Worm (Caenorhabditis elegans) whole organism, young adult: Measurements from ENCODE around the gene Y116F11A.6.

ENCODE experiments used
- C06A6.2 ChIP-seq: fragments of 200-800 bp; sonication (Bioruptor generic); conservative IDR thresholded peaks from 2 replicates; pipeline ENCODE4 v1.3.6; 2022; ENCODE audit warnings: missing genetic modification characterization, missing compliant biosample characterization
- C17E4.6 ChIP-seq: fragments of 200-800 bp; sonication (Bioruptor generic); IDR thresholded peaks from 2 replicates; pipeline ENCODE4 v1.3.6; 2022; ENCODE audit warnings: missing genetic modification reagents, missing genetic modification characterization, missing compliant biosample characterization
- F10E7.11 ChIP-seq: sonication (generic microtip); optimal IDR thresholded peaks from 2 replicates; lab custom pipeline; 2017; ENCODE audit warnings: mild to moderate bottlenecking, missing genetic modification characterization, moderate library complexity, missing compliant biosample characterization
- F33H1.4 ChIP-seq: fragments of 200-800 bp; sonication (Bioruptor generic); IDR thresholded peaks from 2 replicates; pipeline ENCODE4 v1.3.6; 2022; ENCODE audit warnings: missing genetic modification reagents, missing genetic modification characterization, missing compliant biosample characterization
- K12H6.12 ChIP-seq: fragments of 200-800 bp; sonication (Bioruptor generic); optimal IDR thresholded peaks from 2 replicates; lab custom pipeline; 2018; ENCODE audit warnings: mild to moderate bottlenecking, missing genetic modification characterization, missing compliant biosample characterization
- Y56A3A.18 ChIP-seq: fragments of 200-800 bp; sonication (Bioruptor generic); IDR thresholded peaks from 2 replicates; pipeline ENCODE4 v1.3.6; 2022; ENCODE audit warnings: missing genetic modification reagents, missing genetic modification characterization, missing compliant biosample characterization
- ccch-3 ChIP-seq: fragments of 200-800 bp; sonication (Bioruptor generic); optimal IDR thresholded peaks from 2 replicates; lab custom pipeline; 2018; ENCODE audit warnings: mild to moderate bottlenecking, missing genetic modification characterization, missing compliant biosample characterization
- chd-7 ChIP-seq: sonication (generic microtip); optimal IDR thresholded peaks from 2 replicates; lab custom pipeline; 2016; ENCODE audit warnings: mild to moderate bottlenecking, missing genetic modification characterization, moderate library complexity, missing compliant biosample characterization
- dox-1 ChIP-seq: fragments of 200-800 bp; sonication (Bioruptor generic); IDR thresholded peaks from 2 replicates; pipeline ENCODE4 v1.3.6; 2022; ENCODE audit warnings: missing genetic modification reagents, missing genetic modification characterization, missing compliant biosample characterization
- efl-1 ChIP-seq: fragments of 150-350 bp; optimal IDR thresholded peaks from 2 replicates; lab custom pipeline; 2014; ENCODE audit warnings: missing biosample characterization, missing genetic modification reagents, missing genetic modification characterization
- egrh-3 ChIP-seq: fragments of 200-800 bp; sonication (Bioruptor generic); IDR thresholded peaks from 2 replicates; pipeline ENCODE4 v1.3.6; 2022; ENCODE audit warnings: missing genetic modification reagents, missing genetic modification characterization, missing compliant biosample characterization
- ekl-4 ChIP-seq: fragments of 200-800 bp; sonication (Bioruptor generic); IDR thresholded peaks from 2 replicates; pipeline ENCODE4 v1.3.6; 2022; ENCODE audit warnings: missing genetic modification reagents, missing genetic modification characterization, missing compliant biosample characterization
- fkh-3 ChIP-seq: sonication (generic microtip); optimal IDR thresholded peaks from 2 replicates; lab custom pipeline; 2016; ENCODE audit warnings: mild to moderate bottlenecking, missing genetic modification characterization, missing compliant biosample characterization
- hmg-20 ChIP-seq: fragments of 200-800 bp; sonication (Bioruptor generic); IDR thresholded peaks from 2 replicates; pipeline ENCODE4 v1.3.6; 2022; ENCODE audit warnings: missing genetic modification reagents, missing genetic modification characterization, missing compliant biosample characterization
- let-526 ChIP-seq: fragments of 200-800 bp; sonication (Bioruptor generic); IDR thresholded peaks from 2 replicates; pipeline ENCODE4 v1.3.6; 2022; ENCODE audit warnings: missing genetic modification reagents, missing genetic modification characterization, missing compliant biosample characterization
- let-607 ChIP-seq, 2 experiments: fragments of 200-800 bp in 1 of 2; sonication (Bioruptor generic) in 1 of 2; sonication (generic microtip) in 1 of 2; optimal IDR thresholded peaks; 2 replicates each; lab custom pipeline; 2016 to 2018; ENCODE audit warnings: mild to moderate bottlenecking in 2 of 2, missing compliant biosample characterization in 2 of 2, missing genetic modification characterization in 2 of 2, moderate library complexity in 2 of 2, missing genotype in 1 of 2
- mxl-1 ChIP-seq: sonication (generic microtip); optimal IDR thresholded peaks from 2 replicates; lab custom pipeline; 2016; ENCODE audit warnings: missing genetic modification characterization, missing compliant biosample characterization
- nhr-120 ChIP-seq: fragments of 200-800 bp; sonication (Bioruptor generic); IDR thresholded peaks from 2 replicates; pipeline ENCODE4 v1.3.6; 2022; ENCODE audit warnings: missing genetic modification characterization, missing compliant biosample characterization
- nhr-80 ChIP-seq: sonication (generic microtip); optimal IDR thresholded peaks from 2 replicates; lab custom pipeline; 2016; ENCODE audit warnings: missing genetic modification characterization, missing compliant biosample characterization
- rec-8 ChIP-seq, 2 experiments: sonication (generic microtip); optimal IDR thresholded peaks; 2 replicates each; lab custom pipeline; 2016; ENCODE audit warnings: mild to moderate bottlenecking in 2 of 2, missing genetic modification characterization in 2 of 2, missing genetic modification reagents in 2 of 2, missing genotype in 2 of 2, missing biosample characterization in 1 of 2, missing compliant biosample characterization in 1 of 2, moderate library complexity in 1 of 2
- sdz-38 ChIP-seq: sonication (generic microtip); optimal IDR thresholded peaks from 2 replicates; lab custom pipeline; 2016; ENCODE audit warnings: missing genotype, missing genetic modification characterization, missing compliant biosample characterization
- sea-2 ChIP-seq: fragments of 200-800 bp; sonication (Bioruptor generic); IDR thresholded peaks from 2 replicates; pipeline ENCODE4 v1.3.6; 2022; ENCODE audit warnings: missing genetic modification characterization, missing compliant biosample characterization
- snpc-1.3 ChIP-seq: sonication (generic microtip); optimal IDR thresholded peaks from 2 replicates; lab custom pipeline; 2017; ENCODE audit warnings: missing genetic modification characterization, mild to moderate bottlenecking, missing compliant biosample characterization, antibody characterized with exemption, moderate library complexity, missing genotype, missing genetic modification reagents; ENCODE audit not compliant: insufficient read depth
- tbp1 ChIP-seq: fragments of 200-800 bp; sonication (Bioruptor generic); optimal IDR thresholded peaks from 2 replicates; lab custom pipeline; 2018; ENCODE audit warnings: mild to moderate bottlenecking, missing genetic modification characterization, missing compliant biosample characterization
- xnd-1 ChIP-seq: sonication (generic microtip); optimal IDR thresholded peaks from 2 replicates; lab custom pipeline; 2016; ENCODE audit warnings: missing genotype, missing genetic modification reagents, missing genetic modification characterization, missing compliant biosample characterization
- zfh-2 ChIP-seq: fragments of 200-800 bp; sonication (Bioruptor generic); conservative IDR thresholded peaks from 2 replicates; pipeline ENCODE4 v1.3.6; 2022; ENCODE audit warnings: missing genetic modification reagents, missing genetic modification characterization, missing compliant biosample characterization
- zim-3 ChIP-seq: sonication (generic microtip); optimal IDR thresholded peaks from 2 replicates; lab custom pipeline; 2017; ENCODE audit warnings: mild to moderate bottlenecking, missing genetic modification characterization, moderate library complexity, missing compliant biosample characterization
- ztf-18 ChIP-seq: sonication (generic microtip); optimal IDR thresholded peaks from 2 replicates; lab custom pipeline; 2016; ENCODE audit warnings: missing genotype, mild to moderate bottlenecking, missing genetic modification characterization, missing compliant biosample characterization
- ztf-22 ChIP-seq: fragments of 200-800 bp; sonication (Bioruptor generic); optimal IDR thresholded peaks from 2 replicates; lab custom pipeline; 2018; ENCODE audit warnings: mild to moderate bottlenecking, missing genetic modification characterization, moderate library complexity, missing compliant biosample characterization
- ztf-26 ChIP-seq: sonication (generic microtip); optimal IDR thresholded peaks from 2 replicates; lab custom pipeline; 2017; ENCODE audit warnings: missing genetic modification characterization, missing compliant biosample characterization
- ztf-6 ChIP-seq: fragments of 200-800 bp; sonication (Bioruptor generic); IDR thresholded peaks from 2 replicates; pipeline ENCODE4 v1.3.6; 2022; ENCODE audit warnings: missing genetic modification reagents, missing genetic modification characterization, missing compliant biosample characterization

Gene Y116F11A.6

ce11 chrV:19745852-19746251, 26.5 kb downstream of the Y116F11A.6 start, which contains the start of gene W04E12.5 (continued):
- TF ChIP-seq C06A6.2 (GFP tag; lab: Robert Waterston, UW) (no peak), sdz-38 (no peak), fkh-3 (tag; lab: Kevin White, UChicago) (no peak), zim-3 (tag; lab: Kevin White, UChicago) (no peak), ztf-18 (tag; lab: Kevin White, UChicago) (no peak), let-526 (no peak), nhr-120 (no peak), sea-2 (GFP tag; lab: Robert Waterston, UW) (no peak), K12H6.12 (no peak)

DNA sequence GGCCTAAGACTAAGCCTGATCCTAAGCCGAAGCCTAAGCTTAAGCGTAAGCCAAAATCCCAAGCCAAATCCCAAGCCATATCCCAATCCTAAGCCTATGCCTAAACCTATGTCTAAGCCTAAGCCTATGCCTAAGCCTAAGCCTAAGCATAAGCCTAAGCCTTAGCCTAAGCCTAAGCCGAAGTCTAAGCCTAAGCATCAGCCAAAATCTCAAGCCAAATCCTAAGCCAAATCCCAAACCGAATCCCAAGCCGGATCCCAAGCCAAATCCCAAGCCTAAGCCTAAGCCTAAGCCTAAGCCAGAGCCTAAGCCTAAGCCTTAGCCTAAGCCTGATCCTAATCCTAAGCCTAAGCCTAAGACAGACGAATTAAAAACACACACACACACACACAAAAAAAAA, 27.8 kb downstream of the Y116F11A.6 start:
- TF ChIP-seq C17E4.6 (GFP tag; lab: Robert Waterston, UW) (no peak), rec-8 (tag; optimal IDR thresholded peaks at IDR 0.05; lab: Kevin White, UChicago) (no peak), ztf-22 (GFP tag; lab: Kevin White, UChicago) (no peak), Y56A3A.18 (no peak), efl-1 (GFP tag; lab: Kevin White, UChicago) (no peak), ekl-4 (GFP tag; lab: Robert Waterston, UW) (no peak), ztf-6 (no peak), snpc-1.3 (tag; lab: Kevin White, UChicago) (no peak), ztf-26 (tag; lab: Kevin White, UChicago) (no peak), nhr-120 (no peak), hmg-20 (GFP tag; lab: Robert Waterston, UW) (no peak), xnd-1 (no peak), mxl-1 (tag; lab: Kevin White, UChicago) (no peak), F33H1.4 (GFP tag; lab: Robert Waterston, UW) (no peak), F10E7.11 (tag; lab: Kevin White, UChicago) (no peak)

DNA sequence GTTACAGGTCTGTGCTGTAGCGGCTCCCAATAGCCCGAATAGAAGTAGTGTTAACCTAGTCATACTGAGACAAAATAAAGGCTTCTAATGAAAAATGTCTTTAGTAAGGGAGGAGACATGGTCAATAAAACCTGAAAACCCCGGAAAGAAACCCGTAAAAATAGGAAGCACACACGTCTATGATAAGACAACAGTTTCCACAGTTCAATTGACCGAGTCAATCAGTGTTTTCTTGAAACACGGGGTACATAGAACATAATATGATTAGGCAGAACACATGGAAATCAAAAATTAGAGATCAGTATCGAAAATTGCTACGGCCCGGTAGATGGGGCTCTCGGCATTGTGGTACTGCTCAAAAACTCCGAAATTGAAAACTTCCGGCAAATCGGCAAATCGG, 31.8 kb downstream of the Y116F11A.6 start, which contains the start of gene clec-49:
Gene clec-49, minus strand, starts transcription at position 103 of the 400 bp plus-strand sequence.
- TF ChIP-seq let-526 (no peak), rec-8 (tag; optimal IDR thresholded peaks at IDR 0.05; lab: Kevin White, UChicago) (no peak), egrh-3 (GFP tag; lab: Robert Waterston, UW) (no peak), snpc-1.3 (tag; lab: Kevin White, UChicago) (no peak), nhr-80 (tag; lab: Kevin White, UChicago) (peak; percentile 72), let-607 (tag; optimal IDR thresholded peaks at IDR 0.05; lab: Kevin White, UChicago) (no peak), hmg-20 (GFP tag; lab: Robert Waterston, UW) (no peak), chd-7 (tag; lab: Kevin White, UChicago) (no peak)

DNA sequence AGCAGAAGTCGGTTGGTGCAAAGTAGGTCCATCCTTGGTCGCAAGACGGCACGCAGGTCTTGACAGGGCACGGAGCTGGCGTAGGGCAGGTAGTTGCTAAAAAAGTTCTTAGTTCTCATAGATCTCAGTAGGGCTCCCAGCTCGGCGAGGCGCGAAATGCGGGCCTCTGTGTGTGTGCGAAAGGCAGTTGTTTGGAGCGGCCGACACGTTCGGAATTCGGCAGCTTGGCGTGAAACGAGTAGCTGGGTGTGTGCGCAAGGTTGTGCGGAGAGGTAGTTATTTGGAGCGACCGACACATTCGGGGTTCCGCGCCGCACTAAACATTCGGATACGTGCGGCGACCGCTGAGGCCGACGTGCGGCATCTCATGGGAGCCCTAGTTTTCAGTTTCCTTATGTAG, 33.5 kb downstream of the Y116F11A.6 start:
- TF ChIP-seq ccch-3 (GFP tag; lab: Kevin White, UChicago) (no peak), zfh-2 (GFP tag; lab: Robert Waterston, UW) (peak; percentile 71; the same call in 1 of the 2 replicates), let-526 (no peak)

DNA sequence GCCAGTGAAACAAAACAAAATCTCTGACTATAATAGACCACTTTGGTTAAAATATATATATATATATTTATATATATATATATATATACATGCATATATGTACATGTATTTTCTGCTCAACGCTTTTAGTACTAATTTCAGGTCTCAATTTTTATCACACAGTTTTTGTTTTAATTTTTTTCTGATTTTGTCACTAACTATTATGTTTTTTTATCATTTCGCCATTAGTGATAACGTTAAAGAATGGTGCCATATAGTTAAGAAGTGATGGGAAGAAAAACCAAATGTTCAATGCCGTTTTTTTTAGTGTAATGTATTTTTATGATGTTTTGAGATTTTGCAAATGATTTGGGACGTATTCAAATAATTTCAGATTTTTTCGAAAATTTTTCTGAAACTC, 35.0 kb downstream of the Y116F11A.6 start:
- TF ChIP-seq nhr-80 (tag; lab: Kevin White, UChicago) (peak; percentile 32), tbp1 (no peak)
- TF ChIP-seq, all 124 proteins: peak for 1

ce11 chrV:19755260-19755659, 35.9 kb downstream of the Y116F11A.6 start, which contains the start of gene clec-50:
TSS of gene clec-50 (minus strand) at chrV:19755368.
- TF ChIP-seq chd-7 (tag; lab: Kevin White, UChicago) (no peak), nhr-80 (tag; lab: Kevin White, UChicago) (peak; percentile 95), dox-1 (peak; percentile 49)
